Worm (Caenorhabditis elegans): ENCODE data around the gene mlc-1.

mlc-1 gene

ce11 chrX:17424595-17424913, 34.5 kb upstream of the mlc-1 start:
- TF ChIP-seq ztf-23 (GFP tag; IDR thresholded peaks at IDR 0.05): no peak

ce11 chrX:17426712-17427111, 32.3 kb upstream of the mlc-1 start:
- TF ChIP-seq ztf-29 (GFP tag; IDR thresholded peaks at IDR 0.05) (no peak), ztf-23 (GFP tag; IDR thresholded peaks at IDR 0.05) (no peak), med-1 (GFP tag; optimal IDR thresholded peaks at IDR 0.05; ENCODE audit: insufficient read depth) (no peak), T22C8.4 (GFP tag; IDR thresholded peaks at IDR 0.05) (no peak), flt-1 (GFP tag; IDR thresholded peaks at IDR 0.05) (no peak), ref-1 (GFP tag; conservative IDR thresholded peaks at IDR 0.05) (no peak), klf-2 (GFP tag; conservative IDR thresholded peaks at IDR 0.05) (no peak), tab-1 (GFP tag; IDR thresholded peaks at IDR 0.05) (no peak), cog-1 (tag; optimal IDR thresholded peaks at IDR 0.05) (no peak)

ce11 chrX:17427778-17428177, 31.2 kb upstream of the mlc-1 start:
- TF ChIP-seq ztf-29 (GFP tag; IDR thresholded peaks at IDR 0.05) (no peak), klf-2 (GFP tag; conservative IDR thresholded peaks at IDR 0.05) (no peak), ztf-23 (GFP tag; IDR thresholded peaks at IDR 0.05) (no peak), med-1 (GFP tag; optimal IDR thresholded peaks at IDR 0.05; ENCODE audit: insufficient read depth) (no peak), tab-1 (GFP tag; IDR thresholded peaks at IDR 0.05) (no peak), T22C8.4 (GFP tag; IDR thresholded peaks at IDR 0.05) (no peak), ref-1 (GFP tag; conservative IDR thresholded peaks at IDR 0.05) (no peak), cog-1 (tag; optimal IDR thresholded peaks at IDR 0.05) (no peak), flt-1 (GFP tag; IDR thresholded peaks at IDR 0.05) (no peak)

ce11 chrX:17428803-17429202, 30.2 kb upstream of the mlc-1 start, which contains the start of gene pbo-6:
Gene pbo-6 (plus strand): TSS chrX:17429042.
- TF ChIP-seq cog-1 (tag; optimal IDR thresholded peaks at IDR 0.05) (no peak), flt-1 (GFP tag; IDR thresholded peaks at IDR 0.05) (no peak), ref-1 (GFP tag; conservative IDR thresholded peaks at IDR 0.05) (no peak)

- TF ChIP-seq tab-1 (GFP tag; IDR thresholded peaks at IDR 0.05) (no peak), med-1 (GFP tag; optimal IDR thresholded peaks at IDR 0.05; ENCODE audit: insufficient read depth) (no peak), flt-1 (GFP tag; IDR thresholded peaks at IDR 0.05) (peak; percentile 28; the same call in 1 of the 2 replicates), cog-1 (tag; optimal IDR thresholded peaks at IDR 0.05) (no peak), klf-2 (GFP tag; conservative IDR thresholded peaks at IDR 0.05) (no peak), ref-1 (GFP tag; conservative IDR thresholded peaks at IDR 0.05) (no peak), T22C8.4 (GFP tag; IDR thresholded peaks at IDR 0.05) (no peak), ztf-29 (GFP tag; IDR thresholded peaks at IDR 0.05) (no peak), ztf-23 (GFP tag; IDR thresholded peaks at IDR 0.05) (no peak)
These were observed 24.8 kb upstream of the mlc-1 start, which contains the start of gene fubl-3 for ce11 chrX:17434234-17434633. Gene fubl-3 (plus strand): TSS chrX:17434445.

- no peak for TF ChIP-seq klf-2 (GFP tag; conservative IDR thresholded peaks at IDR 0.05)
- TF ChIP-seq med-1 (GFP tag; optimal IDR thresholded peaks at IDR 0.05; ENCODE audit: insufficient read depth): no peak
- TF ChIP-seq ztf-29 (GFP tag; IDR thresholded peaks at IDR 0.05): no peak
- TF ChIP-seq tab-1 (GFP tag; IDR thresholded peaks at IDR 0.05): no peak
- no peak for TF ChIP-seq ref-1 (GFP tag; conservative IDR thresholded peaks at IDR 0.05)
- TF ChIP-seq flt-1 (GFP tag; IDR thresholded peaks at IDR 0.05): no peak
- no peak for TF ChIP-seq T22C8.4 (GFP tag; IDR thresholded peaks at IDR 0.05)
- no peak for TF ChIP-seq ztf-23 (GFP tag; IDR thresholded peaks at IDR 0.05)
- no peak for TF ChIP-seq cog-1 (tag; optimal IDR thresholded peaks at IDR 0.05)
These were observed 20.6 kb upstream of the mlc-1 start, which contains the start of gene C36E6.8 for ce11 chrX:17438386-17438785. Gene C36E6.8 (plus strand): TSS chrX:17438686.

- TF ChIP-seq tab-1 (GFP tag; IDR thresholded peaks at IDR 0.05) (peak; percentile 81), ref-1 (GFP tag; conservative IDR thresholded peaks at IDR 0.05) (0 out of 2 replicates have a peak, but pooled peaks have one; percentile 25), T22C8.4 (GFP tag; IDR thresholded peaks at IDR 0.05) (peak; percentile 47; the same call in 1 of the 2 replicates)
These were observed 16.5 kb upstream of the mlc-1 start for ce11 chrX:17442539-17442938.

- TF ChIP-seq tab-1 (GFP tag; IDR thresholded peaks at IDR 0.05) (peak; percentile 78), flt-1 (GFP tag; IDR thresholded peaks at IDR 0.05) (0 out of 2 replicates have a peak, but pooled peaks have one; percentile 19), ztf-23 (GFP tag; IDR thresholded peaks at IDR 0.05) (peak; percentile 23), ref-1 (GFP tag; conservative IDR thresholded peaks at IDR 0.05) (0 out of 2 replicates have a peak, but pooled peaks have one; percentile 35), klf-2 (GFP tag; conservative IDR thresholded peaks at IDR 0.05) (0 out of 2 replicates have a peak, but pooled peaks have one; percentile 48), T22C8.4 (GFP tag; IDR thresholded peaks at IDR 0.05) (peak; percentile 48)
These were observed 14.3 kb upstream of the mlc-1 start for ce11 chrX:17444683-17445082.

ce11 chrX:17451410-17451809, 7.6 kb upstream of the mlc-1 start, which contains the start of gene C36E6.2:
Gene C36E6.2 (plus strand): TSS chrX:17451670.
- TF ChIP-seq tab-1 (GFP tag; IDR thresholded peaks at IDR 0.05) (no peak), flt-1 (GFP tag; IDR thresholded peaks at IDR 0.05) (peak; percentile 42; the same call in 1 of the 2 replicates), T22C8.4 (GFP tag; IDR thresholded peaks at IDR 0.05) (no peak), med-1 (GFP tag; optimal IDR thresholded peaks at IDR 0.05; ENCODE audit: insufficient read depth) (no peak), ref-1 (GFP tag; conservative IDR thresholded peaks at IDR 0.05) (peak; percentile 87), klf-2 (GFP tag; conservative IDR thresholded peaks at IDR 0.05) (no peak), ztf-29 (GFP tag; IDR thresholded peaks at IDR 0.05) (peak; percentile 52; the same call in 1 of the 2 replicates), cog-1 (tag; optimal IDR thresholded peaks at IDR 0.05) (peak; percentile 59), ztf-23 (GFP tag; IDR thresholded peaks at IDR 0.05) (no peak)

- TF ChIP-seq ref-1 (GFP tag; conservative IDR thresholded peaks at IDR 0.05): no peak
- peak; percentile 44 for TF ChIP-seq cog-1 (tag; optimal IDR thresholded peaks at IDR 0.05)
These were observed 2.4 kb upstream of the mlc-1 start, which contains the start of gene mlc-2 for ce11 chrX:17456536-17457165. Gene mlc-2 (minus strand): TSS chrX:17456586.

All from whole organism, midembryonic.